Worm (Caenorhabditis elegans) whole organism, late embryonic: Measurements from ENCODE around the gene C43H6.4.
A peak's percentile ranks its signal among the peaks of the same experiment; 100 is the strongest.

Experiments used
- K02D7.2 ChIP-seq: sonication (generic microtip); optimal IDR thresholded peaks from 2 replicates; lab custom pipeline; 2017; ENCODE audit warnings: mild to moderate bottlenecking, missing genetic modification characterization, missing compliant biosample characterization
- K09A11.1 ChIP-seq: sonication (generic microtip); optimal IDR thresholded peaks from 2 replicates; lab custom pipeline; 2017; ENCODE audit warnings: antibody characterized with exemption, mild to moderate bottlenecking, missing genetic modification characterization, missing compliant biosample characterization; ENCODE audit not compliant: insufficient read depth
- T23F11.4 ChIP-seq: fragments of 200-800 bp; sonication (Bioruptor generic); optimal IDR thresholded peaks from 2 replicates; lab custom pipeline; 2018; ENCODE audit warnings: mild to moderate bottlenecking, missing genetic modification characterization, missing compliant biosample characterization
- Y22D7AL.16 ChIP-seq: sonication (generic microtip); optimal IDR thresholded peaks from 2 replicates; lab custom pipeline; 2016; ENCODE audit warnings: missing genetic modification characterization, missing compliant biosample characterization
- ama-1 ChIP-seq: fragments of 150-350 bp; optimal IDR thresholded peaks from 2 replicates; lab custom pipeline; 2014
- ceh-14 ChIP-seq: sonication (generic microtip); optimal IDR thresholded peaks from 2 replicates; lab custom pipeline; 2016; ENCODE audit warnings: missing genotype, missing genetic modification characterization, missing compliant biosample characterization
- ceh-19 ChIP-seq: fragments of 200-800 bp; sonication (Bioruptor generic); optimal IDR thresholded peaks from 2 replicates; lab custom pipeline; 2018; ENCODE audit warnings: mild to moderate bottlenecking, missing genetic modification characterization, missing compliant biosample characterization
- ceh-2 ChIP-seq: sonication (generic microtip); optimal IDR thresholded peaks from 2 replicates; lab custom pipeline; 2016; ENCODE audit warnings: missing genotype, missing genetic modification characterization, missing compliant biosample characterization
- ceh-22 ChIP-seq: sonication (generic microtip); optimal IDR thresholded peaks from 2 replicates; lab custom pipeline; 2017; ENCODE audit warnings: missing biosample characterization, missing genetic modification characterization
- ceh-24 ChIP-seq: sonication (generic microtip); optimal IDR thresholded peaks from 2 replicates; lab custom pipeline; 2016; ENCODE audit warnings: mild to moderate bottlenecking, missing genetic modification characterization, missing compliant biosample characterization
- ceh-30 ChIP-seq: fragments of 150-350 bp; optimal IDR thresholded peaks from 2 replicates; lab custom pipeline; 2014; ENCODE audit warnings: missing biosample characterization, missing genetic modification characterization
- ceh-31 ChIP-seq: sonication (generic microtip); optimal IDR thresholded peaks from 2 replicates; lab custom pipeline; 2016; ENCODE audit warnings: missing genetic modification characterization, missing compliant biosample characterization
- ceh-34 ChIP-seq: sonication (generic microtip); optimal IDR thresholded peaks from 2 replicates; lab custom pipeline; 2016; ENCODE audit warnings: mild to moderate bottlenecking, missing genetic modification characterization, missing compliant biosample characterization
- ceh-45 ChIP-seq: fragments of 200-800 bp; sonication (Bioruptor generic); IDR thresholded peaks from 2 replicates; pipeline ENCODE4 v1.3.6; 2022; ENCODE audit warnings: missing genetic modification reagents, missing genetic modification characterization, missing compliant biosample characterization
- ceh-9 ChIP-seq: sonication (generic microtip); optimal IDR thresholded peaks from 2 replicates; lab custom pipeline; 2016; ENCODE audit warnings: mild to moderate bottlenecking, missing genetic modification characterization, inconsistent platforms, missing compliant biosample characterization
- dmd-4 ChIP-seq: sonication (generic microtip); optimal IDR thresholded peaks from 2 replicates; lab custom pipeline; 2016; ENCODE audit warnings: borderline replicate concordance, missing genetic modification characterization, missing compliant biosample characterization
- dve-1 ChIP-seq: sonication (generic microtip); optimal IDR thresholded peaks from 2 replicates; lab custom pipeline; 2017; ENCODE audit warnings: antibody characterized with exemption, mild to moderate bottlenecking, missing genetic modification characterization, missing compliant biosample characterization
- elt-4 ChIP-seq: sonication (generic microtip); optimal IDR thresholded peaks from 2 replicates; lab custom pipeline; 2016; ENCODE audit warnings: missing genetic modification characterization, missing compliant biosample characterization
- ets-4 ChIP-seq: sonication (generic microtip); optimal IDR thresholded peaks from 2 replicates; lab custom pipeline; 2016; ENCODE audit warnings: missing genetic modification characterization, missing compliant biosample characterization
- fkh-6 ChIP-seq: sonication (generic microtip); optimal IDR thresholded peaks from 2 replicates; lab custom pipeline; 2016; ENCODE audit warnings: missing genetic modification characterization, missing compliant biosample characterization
- hlh-13 ChIP-seq: fragments of 200-800 bp; sonication (Bioruptor generic); optimal IDR thresholded peaks from 2 replicates; lab custom pipeline; 2018; ENCODE audit warnings: mild to moderate bottlenecking, missing genetic modification characterization, missing compliant biosample characterization
- hlh-15 ChIP-seq: sonication (generic microtip); optimal IDR thresholded peaks from 2 replicates; lab custom pipeline; 2016; ENCODE audit warnings: missing genetic modification characterization, missing compliant biosample characterization
- hlh-30 ChIP-seq: sonication (generic microtip); optimal IDR thresholded peaks from 2 replicates; lab custom pipeline; 2017; ENCODE audit warnings: antibody characterized with exemption, missing genetic modification characterization, missing compliant biosample characterization; ENCODE audit not compliant: insufficient read depth
- hlh-6 ChIP-seq: sonication (generic microtip); optimal IDR thresholded peaks from 2 replicates; lab custom pipeline; 2016; ENCODE audit warnings: missing genotype, missing genetic modification characterization, missing compliant biosample characterization
- hlh-8 ChIP-seq: sonication (generic microtip); optimal IDR thresholded peaks from 2 replicates; lab custom pipeline; 2016; ENCODE audit warnings: missing genotype, missing genetic modification characterization, missing compliant biosample characterization
- lim-6 ChIP-seq: sonication (generic microtip); optimal IDR thresholded peaks from 2 replicates; lab custom pipeline; 2016; ENCODE audit warnings: missing genetic modification characterization, missing compliant biosample characterization
- lin-11 ChIP-seq: fragments of 200-800 bp; sonication (Bioruptor generic); optimal IDR thresholded peaks from 2 replicates; lab custom pipeline; 2018; ENCODE audit warnings: mild to moderate bottlenecking, missing genetic modification characterization, missing compliant biosample characterization
- madf-2 ChIP-seq: sonication (generic microtip); optimal IDR thresholded peaks from 2 replicates; lab custom pipeline; 2017; ENCODE audit warnings: missing genetic modification characterization, missing compliant biosample characterization
- nfya-1 ChIP-seq: sonication (generic microtip); optimal IDR thresholded peaks from 2 replicates; lab custom pipeline; 2017; ENCODE audit warnings: missing genetic modification characterization, mild to moderate bottlenecking, missing compliant biosample characterization, antibody characterized with exemption, moderate library complexity
- nhr-11 ChIP-seq: fragments of 150-350 bp; optimal IDR thresholded peaks from 2 replicates; lab custom pipeline; 2014; ENCODE audit warnings: missing biosample characterization, missing genetic modification characterization
- odd-2 ChIP-seq: sonication (generic microtip); optimal IDR thresholded peaks from 2 replicates; lab custom pipeline; 2017; ENCODE audit warnings: antibody characterized with exemption, mild to moderate bottlenecking, missing genetic modification characterization, missing compliant biosample characterization
- pag-3 ChIP-seq: sonication (generic microtip); optimal IDR thresholded peaks from 2 replicates; lab custom pipeline; 2016; ENCODE audit warnings: missing compliant biosample characterization, missing genetic modification characterization, borderline replicate concordance
- pha-2 ChIP-seq: sonication (generic microtip); optimal IDR thresholded peaks from 2 replicates; lab custom pipeline; 2017; ENCODE audit warnings: mild to moderate bottlenecking, missing genetic modification characterization, missing compliant biosample characterization
- pha-4 ChIP-seq: fragments of 150-350 bp; optimal IDR thresholded peaks from 2 replicates; lab custom pipeline; 2018; ENCODE audit warnings: missing biosample characterization, missing genetic modification reagents, missing genetic modification characterization
- pqm-1 ChIP-seq: sonication (generic microtip); optimal IDR thresholded peaks from 2 replicates; lab custom pipeline; 2016; ENCODE audit warnings: missing genetic modification characterization, missing compliant biosample characterization
- sdc-2 ChIP-seq: sonication (generic microtip); optimal IDR thresholded peaks from 2 replicates; lab custom pipeline; 2016; ENCODE audit warnings: missing genotype, missing genetic modification characterization, missing compliant biosample characterization
- sox-2 ChIP-seq: fragments of 200-800 bp; sonication (Bioruptor generic); IDR thresholded peaks from 2 replicates; pipeline ENCODE4 v1.3.6; 2022; ENCODE audit warnings: missing genetic modification reagents, missing genetic modification characterization, missing compliant biosample characterization
- syd-9 ChIP-seq: sonication (generic microtip); optimal IDR thresholded peaks from 2 replicates; lab custom pipeline; 2016; ENCODE audit warnings: mild to moderate bottlenecking, missing genetic modification characterization, moderate library complexity, missing compliant biosample characterization
- tbx-2 ChIP-seq: sonication (generic microtip); optimal IDR thresholded peaks from 2 replicates; lab custom pipeline; 2016; ENCODE audit warnings: missing genetic modification characterization, missing compliant biosample characterization
- tbx-7 ChIP-seq: sonication (generic microtip); optimal IDR thresholded peaks from 2 replicates; lab custom pipeline; 2016; ENCODE audit warnings: missing genotype, missing genetic modification characterization, missing compliant biosample characterization
- unc-3 ChIP-seq, 2 experiments: fragments of 200-800 bp in 1 of 2; sonication (Bioruptor generic) in 1 of 2; sonication (generic microtip) in 1 of 2; conservative IDR thresholded peaks in 1 of 2; optimal IDR thresholded peaks in 1 of 2; 2 replicates each; pipeline versions ENCODE4 v1.3.6 to Lab custom; 2016 to 2022; ENCODE audit warnings: missing compliant biosample characterization in 2 of 2, missing genetic modification characterization in 2 of 2, missing genetic modification reagents in 1 of 2
- unc-55 ChIP-seq: sonication (generic microtip); optimal IDR thresholded peaks from 2 replicates; lab custom pipeline; 2017; ENCODE audit warnings: missing biosample characterization, missing genetic modification reagents, missing genetic modification characterization
- unc-86 ChIP-seq: sonication (generic microtip); optimal IDR thresholded peaks from 2 replicates; lab custom pipeline; 2016; ENCODE audit warnings: missing genetic modification characterization, missing compliant biosample characterization
- zip-5 ChIP-seq: sonication (generic microtip); optimal IDR thresholded peaks from 2 replicates; lab custom pipeline; 2016; ENCODE audit warnings: missing genetic modification characterization, missing compliant biosample characterization
- ztf-16 ChIP-seq: sonication (generic microtip); optimal IDR thresholded peaks from 2 replicates; lab custom pipeline; 2017; ENCODE audit warnings: missing genetic modification characterization, missing compliant biosample characterization

C43H6.4 gene

DNA sequence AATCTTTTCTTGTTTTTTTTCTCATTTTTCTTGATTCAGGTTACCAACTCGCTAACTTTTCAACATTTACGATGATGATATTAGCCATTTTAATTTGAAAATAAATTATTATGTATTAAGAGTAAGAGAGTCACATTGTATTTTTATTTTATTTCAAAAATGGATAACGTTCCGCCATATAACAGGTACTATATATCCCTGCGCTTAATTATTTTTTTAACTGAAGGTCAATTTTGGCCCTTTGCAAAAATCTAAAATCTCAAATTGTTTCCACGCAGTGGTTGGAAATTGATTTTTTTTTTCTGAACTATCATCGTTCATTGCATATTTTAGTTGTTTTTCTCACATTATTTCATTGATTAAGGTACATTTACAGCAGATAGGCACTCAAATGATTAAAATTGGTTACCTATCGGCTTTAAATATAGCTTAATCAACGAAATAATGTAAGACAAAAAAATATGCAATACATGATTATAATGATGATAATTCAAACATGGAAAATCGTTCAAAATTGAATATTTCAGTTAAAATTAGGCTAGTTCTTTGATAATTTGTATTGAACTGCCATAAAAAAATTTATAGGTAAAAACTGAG, 39.0 kb upstream of the C43H6.4 start:
- TF ChIP-seq tbx-2 (tag; lab: Kevin White, UChicago) (no peak), sdc-2 (tag; lab: Kevin White, UChicago) (peak; percentile 97)

DNA sequence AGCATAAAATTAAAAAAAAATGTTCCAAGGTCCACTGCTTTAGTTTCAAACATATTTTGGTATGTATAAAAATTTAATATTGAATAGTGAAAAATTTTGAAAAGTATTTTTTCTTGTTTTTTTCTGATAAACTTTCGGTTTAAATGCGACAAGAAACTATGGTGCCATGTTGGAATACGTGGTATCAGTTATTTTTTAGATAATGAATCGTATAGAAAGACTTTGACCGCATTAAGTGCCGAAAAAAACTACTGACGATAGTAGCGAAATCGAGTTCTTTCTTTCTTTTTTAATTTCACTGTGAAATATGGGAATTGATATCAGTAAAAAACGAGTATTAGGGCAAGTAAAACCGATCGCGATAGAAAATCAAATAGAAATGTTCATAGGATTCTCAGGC, 37.9 kb upstream of the C43H6.4 start, which contains the start of gene T24D8.6:
TSS of gene T24D8.6 (minus strand) at position 101 of the 400 bp plus-strand sequence.
- TF ChIP-seq dve-1 (tag; lab: Kevin White, UChicago) (no peak), ceh-14 (no peak), elt-4 (tag; lab: Kevin White, UChicago) (no peak), unc-55 (GFP tag; lab: Kevin White, UChicago) (no peak), Y22D7AL.16 (tag; lab: Kevin White, UChicago) (no peak), pha-4 (tag; lab: Kevin White, UChicago) (no peak), fkh-6 (no peak), hlh-8 (tag; lab: Kevin White, UChicago) (no peak), odd-2 (no peak), ceh-45 (no peak), ceh-22 (no peak), ama-1 (lab: Kevin White, UChicago) (no peak), hlh-30 (tag; lab: Kevin White, UChicago) (no peak), sox-2 (GFP tag; lab: Robert Waterston, UW) (no peak), tbx-7 (tag; lab: Kevin White, UChicago) (no peak), lim-6 (tag; lab: Kevin White, UChicago) (no peak), ceh-30 (tag; lab: Kevin White, UChicago) (no peak), K09A11.1 (tag; lab: Kevin White, UChicago) (no peak), nhr-11 (tag; lab: Kevin White, UChicago) (no peak)

DNA sequence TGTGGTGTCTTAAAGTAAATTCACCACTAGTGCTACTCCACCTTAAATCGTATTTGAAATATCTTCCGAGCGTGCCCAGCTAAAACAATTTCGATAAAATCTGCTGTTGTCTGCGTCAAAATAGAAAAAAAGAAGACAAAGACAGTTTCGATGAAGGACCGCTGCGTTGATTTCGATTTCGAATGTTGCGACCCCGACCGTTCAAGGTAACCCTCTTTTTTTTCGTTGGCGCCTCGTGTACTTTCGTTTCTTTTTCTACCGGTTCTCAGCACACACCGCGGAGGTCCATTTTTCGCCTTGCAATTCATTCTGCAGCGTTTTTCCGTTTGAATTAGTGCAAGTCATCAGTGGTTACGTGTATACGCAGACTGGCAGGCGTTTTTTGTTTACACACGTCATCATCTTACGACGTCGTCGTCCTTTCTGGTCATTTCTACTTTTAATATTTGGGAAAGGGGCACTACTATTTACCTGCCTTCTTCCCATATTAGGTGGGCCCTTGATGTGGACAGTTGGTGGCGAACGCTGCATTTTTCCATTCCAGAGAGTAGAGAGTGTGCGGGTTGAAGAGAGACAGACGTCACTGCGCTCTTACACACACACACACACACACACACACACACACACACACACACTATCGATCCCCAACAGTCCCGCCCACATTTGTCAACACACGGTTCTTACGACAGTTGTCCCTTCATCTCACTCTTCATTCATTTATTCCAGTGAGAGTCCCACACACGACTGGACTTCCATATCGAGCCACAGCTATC, 35.6 kb upstream of the C43H6.4 start:
- no peak for TF ChIP-seq hlh-8 (tag; lab: Kevin White, UChicago)
- TF ChIP-seq ceh-31 (tag; lab: Kevin White, UChicago), result no peak
- TF ChIP-seq zip-5 (tag; lab: Kevin White, UChicago), result no peak
- TF ChIP-seq pqm-1 (tag; lab: Kevin White, UChicago), result no peak
- no peak for TF ChIP-seq lin-11 (tag; lab: Kevin White, UChicago)
- TF ChIP-seq pag-3 (tag; lab: Kevin White, UChicago), result no peak
- peak; percentile 7 for TF ChIP-seq T23F11.4
- no peak for TF ChIP-seq hlh-6 (tag; lab: Kevin White, UChicago)
- TF ChIP-seq sox-2 (GFP tag; lab: Robert Waterston, UW), result no peak
- TF ChIP-seq ceh-9 (tag; lab: Kevin White, UChicago), result no peak
- no peak for TF ChIP-seq hlh-13
- TF ChIP-seq odd-2, result no peak
- TF ChIP-seq unc-55 (GFP tag; lab: Kevin White, UChicago), result no peak
- peak; percentile 15 for TF ChIP-seq pha-2 (tag; lab: Kevin White, UChicago)
- TF ChIP-seq ceh-22, result no peak
- no peak for TF ChIP-seq ceh-14
- no peak for TF ChIP-seq hlh-30 (tag; lab: Kevin White, UChicago)
- TF ChIP-seq unc-3 (GFP tag; conservative IDR thresholded peaks at IDR 0.05; lab: Robert Waterston, UW), result no peak
- no peak for TF ChIP-seq unc-3 (tag; optimal IDR thresholded peaks at IDR 0.05; lab: Kevin White, UChicago)
- peak; percentile 11 for TF ChIP-seq nfya-1 (tag; lab: Kevin White, UChicago)
- no peak for TF ChIP-seq madf-2 (tag; lab: Kevin White, UChicago)
- no peak for TF ChIP-seq K02D7.2
- TF ChIP-seq tbx-7 (tag; lab: Kevin White, UChicago), result no peak
- no peak for TF ChIP-seq elt-4 (tag; lab: Kevin White, UChicago)
- TF ChIP-seq ceh-2 (tag; lab: Kevin White, UChicago), result no peak
- no peak for TF ChIP-seq dmd-4
- peak; percentile 16 for TF ChIP-seq ceh-34 (tag; lab: Kevin White, UChicago)
- TF ChIP-seq tbx-2 (tag; lab: Kevin White, UChicago), result peak; percentile 20
- no peak for TF ChIP-seq hlh-15 (tag; lab: Kevin White, UChicago)
- no peak for TF ChIP-seq ceh-30 (tag; lab: Kevin White, UChicago)
- TF ChIP-seq unc-86 (tag; lab: Kevin White, UChicago), result no peak
- no peak for TF ChIP-seq ztf-16 (tag; lab: Kevin White, UChicago)
- no peak for TF ChIP-seq ceh-19 (GFP tag; lab: Kevin White, UChicago)
- TF ChIP-seq sdc-2 (tag; lab: Kevin White, UChicago), result peak; percentile 23
- no peak for TF ChIP-seq ceh-24 (tag; lab: Kevin White, UChicago)
- no peak for TF ChIP-seq ets-4 (tag; lab: Kevin White, UChicago)
- TF ChIP-seq syd-9 (tag; lab: Kevin White, UChicago), result no peak
